Worm (Caenorhabditis elegans) whole organism, L1 larva: ENCODE data around the gene rab-19.

Experiments
- ama-1 ChIP-seq: fragments of 150-350 bp; optimal IDR thresholded peaks from 2 replicates; lab custom pipeline; 2014
- ceh-88 ChIP-seq: fragments of 200-800 bp; sonication (Bioruptor generic); IDR thresholded peaks from 2 replicates; pipeline ENCODE4 v1.3.6; 2022; ENCODE audit warnings: missing genetic modification characterization, missing compliant biosample characterization
- lin-39 ChIP-seq: fragments of 150-350 bp; optimal IDR thresholded peaks from 2 replicates; lab custom pipeline; 2014; ENCODE audit warnings: missing biosample characterization, missing genetic modification reagents, missing genetic modification characterization
- nhr-12 ChIP-seq: sonication (generic microtip); optimal IDR thresholded peaks from 2 replicates; lab custom pipeline; 2017; ENCODE audit warnings: missing biosample characterization, missing genetic modification characterization
- nhr-28 ChIP-seq: fragments of 150-350 bp; optimal IDR thresholded peaks from 2 replicates; lab custom pipeline; 2014; ENCODE audit warnings: missing biosample characterization, missing genetic modification characterization
- tbx-2 ChIP-seq: sonication (generic microtip); optimal IDR thresholded peaks from 2 replicates; lab custom pipeline; 2016; ENCODE audit warnings: missing genetic modification characterization, missing compliant biosample characterization
- unc-62 ChIP-seq: fragments of 150-350 bp; optimal IDR thresholded peaks from 2 replicates; lab custom pipeline; 2014; ENCODE audit warnings: missing biosample characterization, missing genetic modification reagents, missing genetic modification characterization
- xbp-1 ChIP-seq: sonication (generic microtip); optimal IDR thresholded peaks from 2 replicates; lab custom pipeline; 2016; ENCODE audit warnings: missing genetic modification characterization, missing compliant biosample characterization

- TF ChIP-seq tbx-2 (tag; lab: Kevin White, UChicago), result no peak
- TF ChIP-seq ceh-88 (GFP tag; lab: Robert Waterston, UW), result no peak
- no peak for TF ChIP-seq nhr-12 (tag; lab: Kevin White, UChicago)
- no peak for TF ChIP-seq nhr-28
- TF ChIP-seq unc-62, result no peak
- TF ChIP-seq xbp-1 (tag; lab: Kevin White, UChicago), result no peak
- TF ChIP-seq ama-1 (lab: Kevin White, UChicago), result no peak
- no peak for TF ChIP-seq lin-39 (tag; lab: Kevin White, UChicago)
These were observed 6.6 kb upstream of the rab-19 start for ce11 chrIV:13390770-13391169.
